Worm (Caenorhabditis elegans): ENCODE results near the gene Y110A2AL.6.
A peak's percentile ranks its signal among the peaks of the same experiment; 100 is the strongest.

The Y110A2AL.6 gene

DNA sequence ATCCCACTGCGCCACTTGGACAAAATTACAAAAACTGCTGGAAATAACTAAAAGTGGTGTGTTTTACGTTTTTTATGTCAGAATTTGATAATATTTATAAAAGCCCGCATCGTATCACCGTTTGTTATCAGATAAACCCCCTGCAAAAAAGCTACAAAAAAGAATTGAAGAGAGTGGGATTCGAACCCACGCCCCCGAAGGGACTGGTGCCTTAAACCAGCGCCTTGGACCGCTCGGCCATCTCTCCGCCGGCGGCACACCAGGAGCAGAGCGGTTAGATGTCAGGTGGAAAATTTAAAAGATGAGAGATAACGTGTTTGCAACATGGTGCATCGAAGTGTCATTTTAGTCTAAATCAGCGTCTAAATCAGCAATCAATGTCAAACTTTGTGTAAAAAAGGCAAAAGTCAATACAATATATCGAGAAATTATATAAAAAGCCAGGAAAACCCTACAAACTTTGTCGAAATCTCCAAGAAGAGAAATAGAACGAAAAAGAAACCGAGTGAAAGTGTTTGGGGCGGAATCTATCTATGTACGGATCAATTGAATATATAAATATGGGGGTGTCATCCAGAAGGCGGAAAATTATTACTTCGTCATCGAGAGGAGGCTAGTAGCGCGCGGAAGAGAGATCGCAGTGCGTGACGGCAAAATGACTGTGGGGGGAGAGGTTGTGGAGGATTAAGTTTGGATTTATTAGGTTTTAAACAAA lies 20.1 kb upstream of the Y110A2AL.6 start (continued):
- no peak for TF ChIP-seq fkh-10 (GFP tag; optimal IDR thresholded peaks at IDR 0.05)
- TF ChIP-seq hlh-4 (tag; optimal IDR thresholded peaks at IDR 0.05): no peak
- TF ChIP-seq nhr-85 (tag): no peak
- no peak for TF ChIP-seq xbp-1 (tag; optimal IDR thresholded peaks at IDR 0.05)
- no peak for TF ChIP-seq ceh-63 (GFP tag; optimal IDR thresholded peaks at IDR 0.05)
- TF ChIP-seq lin-14 (GFP tag; optimal IDR thresholded peaks at IDR 0.05): peak; percentile 9
- no peak for TF ChIP-seq lin-15B (tag; optimal IDR thresholded peaks at IDR 0.05)
- TF ChIP-seq nhr-237 (tag; optimal IDR thresholded peaks at IDR 0.05): no peak
- peak; percentile 51 for TF ChIP-seq rnt-1 (tag; optimal IDR thresholded peaks at IDR 0.05)
- TF ChIP-seq efl-3 (GFP tag; optimal IDR thresholded peaks at IDR 0.05): no peak
- TF ChIP-seq pqm-1 (tag; optimal IDR thresholded peaks at IDR 0.05): no peak
- no peak for TF ChIP-seq ets-5 (GFP tag; IDR thresholded peaks at IDR 0.05)
- TF ChIP-seq egl-27 (tag; optimal IDR thresholded peaks at IDR 0.05): no peak
- TF ChIP-seq lsy-2 (tag; optimal IDR thresholded peaks at IDR 0.05): no peak
- TF ChIP-seq aha-1 (tag; optimal IDR thresholded peaks at IDR 0.05): no peak
- no peak for TF ChIP-seq hlh-17 (GFP tag; optimal IDR thresholded peaks at IDR 0.05; ENCODE audit: borderline replicate concordance)
- TF ChIP-seq nhr-20 (tag; optimal IDR thresholded peaks at IDR 0.05): peak; percentile 18
- TF ChIP-seq skn-1 (tag; optimal IDR thresholded peaks at IDR 0.05): peak; percentile 7
- TF ChIP-seq snpc-4 (tag; optimal IDR thresholded peaks at IDR 0.05): no peak
- no peak for TF ChIP-seq nhr-76 (tag; optimal IDR thresholded peaks at IDR 0.05)
- TF ChIP-seq sox-4 (tag; optimal IDR thresholded peaks at IDR 0.05): no peak
- TF ChIP-seq ama-1 (optimal IDR thresholded peaks at IDR 0.05): no peak
- no peak for TF ChIP-seq mep-1 (tag; optimal IDR thresholded peaks at IDR 0.05)
- no peak for TF ChIP-seq unc-98 (GFP tag; IDR thresholded peaks at IDR 0.05)
- no peak for TF ChIP-seq unc-86 (tag; optimal IDR thresholded peaks at IDR 0.05)
- peak; percentile 89 for TF ChIP-seq blmp-1 (tag; optimal IDR thresholded peaks at IDR 0.05)
- TF ChIP-seq zip-4 (GFP tag; optimal IDR thresholded peaks at IDR 0.05): no peak
- no peak for TF ChIP-seq C04F5.9 (tag; optimal IDR thresholded peaks at IDR 0.05)
- TF ChIP-seq nhr-11 (tag; optimal IDR thresholded peaks at IDR 0.05): no peak
- no peak for TF ChIP-seq hpl-2 (GFP tag; optimal IDR thresholded peaks at IDR 0.05)
- no peak for TF ChIP-seq nhr-19 (GFP tag; conservative IDR thresholded peaks at IDR 0.05)
- no peak for TF ChIP-seq Y116A8C.19 (tag; optimal IDR thresholded peaks at IDR 0.05; ENCODE audit: borderline replicate concordance)
- no peak for TF ChIP-seq grh-1 (GFP tag; IDR thresholded peaks at IDR 0.05)
- TF ChIP-seq fos-1 (tag; optimal IDR thresholded peaks at IDR 0.05): no peak

DNA sequence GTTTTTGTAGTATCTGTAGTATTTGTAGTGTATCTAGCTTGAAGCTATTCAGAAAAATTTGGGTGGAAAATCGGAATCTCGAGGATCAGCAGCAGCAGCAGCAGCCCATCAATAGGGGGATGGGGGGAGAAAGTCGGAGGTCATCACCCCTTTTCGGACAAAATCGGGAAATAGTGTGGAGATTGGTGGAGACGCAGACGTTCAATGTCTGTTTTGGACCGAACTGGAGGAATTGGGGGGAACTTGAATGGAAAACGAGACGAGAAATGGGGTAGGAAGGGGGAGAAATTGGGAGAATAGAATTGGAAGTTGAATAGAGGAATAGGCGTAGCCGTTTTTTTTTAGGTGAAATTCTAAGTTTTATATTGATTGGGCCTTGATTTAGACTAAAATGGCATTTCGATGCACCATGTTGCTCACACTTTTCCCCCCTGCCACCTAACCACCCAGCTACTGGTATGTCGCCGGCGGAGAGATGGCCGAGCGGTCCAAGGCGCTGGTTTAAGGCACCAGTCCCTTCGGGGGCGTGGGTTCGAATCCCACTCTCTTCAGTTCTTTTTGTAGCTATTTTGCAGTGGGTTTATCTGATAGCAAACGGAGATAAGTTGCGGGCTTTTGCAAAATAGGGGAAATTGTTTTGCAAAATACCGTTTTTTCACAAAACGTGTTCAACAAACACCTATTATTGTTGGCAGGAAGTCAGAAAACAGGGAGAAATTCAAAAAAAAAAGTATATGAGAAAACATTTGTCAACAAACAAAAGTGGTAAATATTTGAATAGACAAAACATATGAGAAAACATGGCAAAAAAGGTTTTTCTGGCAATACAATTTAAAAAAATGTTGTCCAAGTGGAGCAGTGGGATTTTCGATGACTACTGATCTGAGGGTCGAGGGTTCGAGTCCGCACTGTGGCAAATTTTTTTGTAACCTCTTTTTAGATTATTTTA lies 18.7 kb upstream of the Y110A2AL.6 start:
- TF ChIP-seq lsy-2 (tag; optimal IDR thresholded peaks at IDR 0.05): peak in 1 of 2 experiments; percentile 9
- TF ChIP-seq nhr-19 (GFP tag; conservative IDR thresholded peaks at IDR 0.05): 0 out of 2 replicates have a peak, but pooled peaks have one; percentile 6
- no peak for TF ChIP-seq nhr-71 (tag; optimal IDR thresholded peaks at IDR 0.05)
- TF ChIP-seq efl-1 (optimal IDR thresholded peaks at IDR 0.05): no peak
- peak in 1 of 2 experiments; percentile 92 for TF ChIP-seq efl-1 (GFP tag; optimal IDR thresholded peaks at IDR 0.05 in 1 of 2)
- TF ChIP-seq mef-2 (tag; optimal IDR thresholded peaks at IDR 0.05): no peak
- no peak for TF ChIP-seq Y116A8C.19 (tag; optimal IDR thresholded peaks at IDR 0.05; ENCODE audit: borderline replicate concordance)
- peak; percentile 17 for TF ChIP-seq lin-14 (GFP tag; optimal IDR thresholded peaks at IDR 0.05)
- peak; percentile 92 for TF ChIP-seq blmp-1 (tag; optimal IDR thresholded peaks at IDR 0.05)
- TF ChIP-seq nhr-85 (tag): peak; percentile 72
- TF ChIP-seq ceh-8 (GFP tag; optimal IDR thresholded peaks at IDR 0.05): no peak
- TF ChIP-seq zip-4 (GFP tag; optimal IDR thresholded peaks at IDR 0.05): no peak
- TF ChIP-seq lin-39 (tag; optimal IDR thresholded peaks at IDR 0.05): no peak
